Worm (Caenorhabditis elegans) whole organism, L1 larva: Measurements from ENCODE around the gene pqn-71.

ENCODE experiments used
- C04F5.9 ChIP-seq: sonication (generic microtip); optimal IDR thresholded peaks from 2 replicates; lab custom pipeline; 2016; ENCODE audit warnings: missing genetic modification characterization, missing compliant biosample characterization
- C16A3.4 ChIP-seq: fragments of 150-350 bp; optimal IDR thresholded peaks from 2 replicates; lab custom pipeline; 2014; ENCODE audit warnings: missing biosample characterization, missing genetic modification characterization
- C34B4.2 ChIP-seq: sonication (generic microtip); optimal IDR thresholded peaks from 2 replicates; lab custom pipeline; 2017; ENCODE audit warnings: mild to moderate bottlenecking, missing genetic modification characterization, missing compliant biosample characterization
- F16B12.6 ChIP-seq: fragments of 150-350 bp; optimal IDR thresholded peaks from 2 replicates; lab custom pipeline; 2014; ENCODE audit warnings: missing biosample characterization, missing genetic modification characterization
- Y116A8C.19 ChIP-seq: sonication (generic microtip); optimal IDR thresholded peaks from 2 replicates; lab custom pipeline; 2016; ENCODE audit warnings: missing compliant biosample characterization, missing genetic modification characterization, borderline replicate concordance
- aha-1 ChIP-seq: fragments of 150-350 bp; optimal IDR thresholded peaks from 2 replicates; lab custom pipeline; 2014; ENCODE audit warnings: missing biosample characterization, missing genetic modification characterization
- aly-2 ChIP-seq: fragments of 150-350 bp; optimal IDR thresholded peaks from 2 replicates; lab custom pipeline; 2014; ENCODE audit warnings: missing biosample characterization, missing genetic modification characterization
- ceh-63 ChIP-seq: fragments of 200-800 bp; sonication (Bioruptor generic); optimal IDR thresholded peaks from 2 replicates; lab custom pipeline; 2018; ENCODE audit warnings: mild to moderate bottlenecking, missing genetic modification characterization, missing compliant biosample characterization
- ceh-88 ChIP-seq: fragments of 200-800 bp; sonication (Bioruptor generic); IDR thresholded peaks from 2 replicates; pipeline ENCODE4 v1.3.6; 2022; ENCODE audit warnings: missing genetic modification characterization, missing compliant biosample characterization
- ceh-90 ChIP-seq: sonication (generic microtip); optimal IDR thresholded peaks from 2 replicates; lab custom pipeline; 2016; ENCODE audit warnings: missing genetic modification characterization, missing compliant biosample characterization
- ces-1 ChIP-seq: fragments of 150-350 bp; optimal IDR thresholded peaks from 2 replicates; lab custom pipeline; 2014; ENCODE audit warnings: missing biosample characterization, missing genetic modification reagents, missing genetic modification characterization
- efl-1 ChIP-seq, 4 experiments: fragments of 150-350 bp; optimal IDR thresholded peaks in 3 of 4; peaks in 1 of 4; 1 replicate in 1 of 4; 2 replicates in 3 of 4; lab custom pipeline; 2014; ENCODE audit warnings: missing biosample characterization in 2 of 4, missing genetic modification characterization in 2 of 4, missing genetic modification reagents in 2 of 4
- egl-13 ChIP-seq: sonication (generic microtip); optimal IDR thresholded peaks from 2 replicates; lab custom pipeline; 2016; ENCODE audit warnings: missing genotype, missing genetic modification reagents, missing genetic modification characterization, missing compliant biosample characterization
- egl-27 ChIP-seq, 2 experiments: fragments of 150-350 bp in 1 of 2; sonication (generic microtip); optimal IDR thresholded peaks; 3 replicates each; lab custom pipeline; 2017 to 2018; ENCODE audit warnings: missing biosample characterization in 2 of 2, missing genetic modification characterization in 2 of 2, missing genetic modification reagents in 2 of 2
- elt-2 ChIP-seq: sonication (generic microtip); optimal IDR thresholded peaks from 2 replicates; lab custom pipeline; 2016; ENCODE audit warnings: missing genetic modification characterization, mild to moderate bottlenecking, inconsistent platforms, missing compliant biosample characterization, missing genetic modification reagents
- elt-3 ChIP-seq, 6 experiments: fragments of 150-350 bp in 1 of 6; sonication (generic microtip); optimal IDR thresholded peaks; 2 replicates each; lab custom pipeline; 2017 to 2018; ENCODE audit warnings: missing biosample characterization in 6 of 6, missing genetic modification characterization in 6 of 6, inconsistent platforms in 1 of 6
- ets-5 ChIP-seq: fragments of 200-800 bp; sonication (Bioruptor generic); IDR thresholded peaks from 2 replicates; pipeline ENCODE4 v1.3.6; 2022; ENCODE audit warnings: missing genetic modification characterization, missing compliant biosample characterization
- fkh-4 ChIP-seq: sonication (generic microtip); optimal IDR thresholded peaks from 2 replicates; lab custom pipeline; 2016; ENCODE audit warnings: missing compliant biosample characterization, missing genetic modification characterization, borderline replicate concordance
- grh-1 ChIP-seq: fragments of 200-800 bp; sonication (Bioruptor generic); IDR thresholded peaks from 2 replicates; pipeline ENCODE4 v1.3.6; 2022; ENCODE audit warnings: missing genetic modification reagents, missing genetic modification characterization, missing compliant biosample characterization
- hlh-4 ChIP-seq: sonication (generic microtip); optimal IDR thresholded peaks from 2 replicates; lab custom pipeline; 2016; ENCODE audit warnings: mild to moderate bottlenecking, missing genetic modification characterization, missing compliant biosample characterization
- jun-1 ChIP-seq: fragments of 150-350 bp; optimal IDR thresholded peaks from 2 replicates; lab custom pipeline; 2014; ENCODE audit warnings: missing biosample characterization, missing genetic modification reagents, missing genetic modification characterization
- lin-13 ChIP-seq: fragments of 150-350 bp; optimal IDR thresholded peaks from 2 replicates; lab custom pipeline; 2014; ENCODE audit warnings: missing biosample characterization, missing genetic modification reagents, missing genetic modification characterization
- lin-14 ChIP-seq: fragments of 200-800 bp; sonication (Bioruptor generic); optimal IDR thresholded peaks from 2 replicates; lab custom pipeline; 2018; ENCODE audit warnings: mild to moderate bottlenecking, missing genetic modification characterization, moderate library complexity, missing compliant biosample characterization
- lin-15B ChIP-seq: fragments of 150-350 bp; sonication (generic microtip); optimal IDR thresholded peaks from 3 replicates; lab custom pipeline; 2014; ENCODE audit warnings: missing biosample characterization, missing genetic modification characterization
- lin-39 ChIP-seq: fragments of 150-350 bp; optimal IDR thresholded peaks from 2 replicates; lab custom pipeline; 2014; ENCODE audit warnings: missing biosample characterization, missing genetic modification reagents, missing genetic modification characterization
- mdl-1 ChIP-seq, 2 experiments: fragments of 150-350 bp; optimal IDR thresholded peaks; 2 replicates each; lab custom pipeline; 2014 to 2017; ENCODE audit warnings: missing biosample characterization in 2 of 2, missing genetic modification characterization in 2 of 2, inconsistent platforms in 1 of 2
- mef-2 ChIP-seq: fragments of 150-350 bp; optimal IDR thresholded peaks from 2 replicates; lab custom pipeline; 2014; ENCODE audit warnings: missing biosample characterization, missing genetic modification characterization
- nhr-11 ChIP-seq: fragments of 150-350 bp; optimal IDR thresholded peaks from 2 replicates; lab custom pipeline; 2014; ENCODE audit warnings: missing biosample characterization, missing genetic modification characterization
- nhr-12 ChIP-seq: sonication (generic microtip); optimal IDR thresholded peaks from 2 replicates; lab custom pipeline; 2017; ENCODE audit warnings: missing biosample characterization, missing genetic modification characterization
- nhr-19 ChIP-seq: fragments of 200-800 bp; sonication (Bioruptor generic); conservative IDR thresholded peaks from 2 replicates; pipeline ENCODE4 v1.3.6; 2022; ENCODE audit warnings: missing genetic modification characterization, missing compliant biosample characterization
- nhr-20 ChIP-seq: sonication (generic microtip); optimal IDR thresholded peaks from 2 replicates; lab custom pipeline; 2016; ENCODE audit warnings: mild to moderate bottlenecking, missing genetic modification characterization, missing compliant biosample characterization
- nhr-28 ChIP-seq: fragments of 150-350 bp; optimal IDR thresholded peaks from 2 replicates; lab custom pipeline; 2014; ENCODE audit warnings: missing biosample characterization, missing genetic modification characterization
- nhr-47 ChIP-seq: sonication (generic microtip); optimal IDR thresholded peaks from 2 replicates; lab custom pipeline; 2016; ENCODE audit warnings: mild to moderate bottlenecking, missing genetic modification characterization, moderate library complexity, missing compliant biosample characterization
- nhr-76 ChIP-seq: sonication (generic microtip); optimal IDR thresholded peaks from 2 replicates; lab custom pipeline; 2017; ENCODE audit warnings: missing biosample characterization, missing genetic modification characterization
- nhr-77 ChIP-seq: fragments of 150-350 bp; optimal IDR thresholded peaks from 2 replicates; lab custom pipeline; 2014; ENCODE audit warnings: missing biosample characterization, missing genetic modification characterization
- nhr-84 ChIP-seq: sonication (generic microtip); optimal IDR thresholded peaks from 2 replicates; lab custom pipeline; 2017; ENCODE audit warnings: missing biosample characterization, missing genetic modification characterization
- nhr-85 ChIP-seq: sonication (generic microtip); peaks from one replicate; lab custom pipeline; 2016; ENCODE audit warnings: missing genetic modification characterization, inconsistent platforms, missing compliant biosample characterization
- nhr-90 ChIP-seq: sonication (generic microtip); optimal IDR thresholded peaks from 2 replicates; lab custom pipeline; 2016; ENCODE audit warnings: mild to moderate bottlenecking, missing genetic modification characterization, missing compliant biosample characterization; ENCODE audit not compliant: poor library complexity
- pag-3 ChIP-seq: sonication (generic microtip); optimal IDR thresholded peaks from 2 replicates; lab custom pipeline; 2017; ENCODE audit warnings: missing genetic modification characterization, mild to moderate bottlenecking, missing compliant biosample characterization, antibody characterized with exemption, borderline replicate concordance; ENCODE audit not compliant: insufficient read depth
- pqm-1 ChIP-seq: sonication (generic microtip); optimal IDR thresholded peaks from 3 replicates; lab custom pipeline; 2017; ENCODE audit warnings: missing biosample characterization, missing genetic modification characterization
- rnt-1 ChIP-seq: sonication (generic microtip); optimal IDR thresholded peaks from 2 replicates; lab custom pipeline; 2016; ENCODE audit warnings: mild to moderate bottlenecking, missing genetic modification characterization, moderate library complexity, missing compliant biosample characterization
- skn-1 ChIP-seq: fragments of 150-350 bp; optimal IDR thresholded peaks from 2 replicates; lab custom pipeline; 2014; ENCODE audit warnings: missing biosample characterization, missing genetic modification characterization
- snpc-4 ChIP-seq: fragments of 150-350 bp; optimal IDR thresholded peaks from 2 replicates; lab custom pipeline; 2014; ENCODE audit warnings: missing biosample characterization, missing genetic modification characterization
- snu-23 ChIP-seq: sonication (generic microtip); optimal IDR thresholded peaks from 2 replicates; lab custom pipeline; 2016; ENCODE audit warnings: missing genetic modification characterization, missing compliant biosample characterization
- sptf-1 ChIP-seq: fragments of 150-350 bp; optimal IDR thresholded peaks from 2 replicates; lab custom pipeline; 2014; ENCODE audit warnings: missing biosample characterization, missing genetic modification characterization
- swsn-7 ChIP-seq: sonication (generic microtip); optimal IDR thresholded peaks from 2 replicates; lab custom pipeline; 2016; ENCODE audit warnings: missing genetic modification characterization, missing compliant biosample characterization
- tbx-2 ChIP-seq: sonication (generic microtip); optimal IDR thresholded peaks from 2 replicates; lab custom pipeline; 2016; ENCODE audit warnings: missing genetic modification characterization, missing compliant biosample characterization
- tlp-1 ChIP-seq: fragments of 150-350 bp; optimal IDR thresholded peaks from 2 replicates; lab custom pipeline; 2014; ENCODE audit warnings: missing biosample characterization, missing genetic modification characterization
- unc-130 ChIP-seq: fragments of 150-350 bp; optimal IDR thresholded peaks from 2 replicates; lab custom pipeline; 2017; ENCODE audit warnings: missing biosample characterization, missing genetic modification characterization, inconsistent platforms
- unc-98 ChIP-seq: fragments of 200-800 bp; sonication (Bioruptor generic); IDR thresholded peaks from 2 replicates; pipeline ENCODE4 v1.3.6; 2022; ENCODE audit warnings: missing genetic modification characterization, missing compliant biosample characterization
- zag-1 ChIP-seq: fragments of 150-350 bp; optimal IDR thresholded peaks from 2 replicates; lab custom pipeline; 2014; ENCODE audit warnings: missing biosample characterization, missing genetic modification characterization
- ztf-4 ChIP-seq: fragments of 150-350 bp; optimal IDR thresholded peaks from 2 replicates; lab custom pipeline; 2014; ENCODE audit warnings: missing biosample characterization, missing genetic modification characterization

The pqn-71 gene

DNA sequence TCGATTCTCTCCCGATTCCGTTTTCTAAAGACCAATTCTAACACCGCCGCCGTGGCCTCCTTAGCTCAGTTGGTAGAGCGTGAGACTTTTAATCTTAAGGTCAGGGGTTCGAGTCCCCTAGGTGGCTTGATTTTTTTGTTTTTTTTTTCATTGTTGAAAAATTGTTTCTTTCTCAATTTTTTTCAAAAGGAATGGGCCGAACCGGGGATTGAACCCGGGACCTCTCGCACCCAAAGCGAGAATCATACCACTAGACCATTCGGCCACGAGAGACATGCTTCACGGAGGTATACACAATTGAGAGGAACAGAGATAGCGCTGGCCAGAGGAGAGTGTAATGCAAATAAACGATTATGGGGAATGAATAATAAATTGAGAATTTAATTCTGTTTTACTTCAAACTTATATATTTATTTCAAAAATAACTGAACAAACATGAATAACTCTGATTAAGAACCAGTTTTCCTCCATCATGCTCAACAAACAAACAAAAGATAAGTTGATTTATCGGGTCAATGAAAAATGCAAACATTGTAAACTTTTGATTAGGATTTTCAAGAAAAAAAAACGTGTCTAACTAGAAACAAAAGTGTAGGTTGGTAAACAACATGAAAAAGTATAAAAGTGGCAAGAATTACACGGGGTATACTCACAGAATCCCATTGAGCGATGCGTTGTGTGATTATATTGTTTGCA is at the start of gene pqn-71:
pqn-71 (plus strand) TSS at position 646 of the 696 bp plus-strand sequence.
- peak; percentile 42 to 68 for TF ChIP-seq efl-1 (optimal IDR thresholded peaks at IDR 0.05; lab: Kevin White, UChicago)
- peak; percentile 42 to 96 for TF ChIP-seq efl-1 (GFP tag; optimal IDR thresholded peaks at IDR 0.05 in 1 of 2; lab: Kevin White, UChicago)
- TF ChIP-seq nhr-19 (GFP tag; lab: Robert Waterston, UW), result peak; percentile 80
- peak in 2 of 6 experiments; percentile 45 to 72 for TF ChIP-seq elt-3 (tag; optimal IDR thresholded peaks at IDR 0.05; lab: Kevin White, UChicago)
- no peak for TF ChIP-seq mef-2
- TF ChIP-seq sptf-1 (tag; lab: Kevin White, UChicago), result no peak
- peak; percentile 78 for TF ChIP-seq swsn-7
- TF ChIP-seq snpc-4, result peak; percentile 55
- TF ChIP-seq nhr-12 (tag; lab: Kevin White, UChicago), result no peak
- no peak for TF ChIP-seq ces-1 (GFP tag; lab: Kevin White, UChicago)
- no peak for TF ChIP-seq C34B4.2
- peak; percentile 85 for TF ChIP-seq nhr-20
- TF ChIP-seq Y116A8C.19 (tag; lab: Kevin White, UChicago), result no peak
- TF ChIP-seq fkh-4 (tag; lab: Kevin White, UChicago), result no peak
- TF ChIP-seq lin-14 (GFP tag; lab: Kevin White, UChicago), result peak; percentile 77
- no peak for TF ChIP-seq tlp-1 (tag; lab: Kevin White, UChicago)
- no peak for TF ChIP-seq pqm-1 (tag; lab: Kevin White, UChicago)
- no peak for TF ChIP-seq unc-130 (tag; lab: Kevin White, UChicago)
- TF ChIP-seq nhr-77 (tag; lab: Kevin White, UChicago), result peak; percentile 86
- peak; percentile 83 for TF ChIP-seq jun-1 (tag; lab: Kevin White, UChicago)
- 0 out of 2 replicates have a peak, but pooled peaks have one; percentile 25 for TF ChIP-seq unc-98 (GFP tag; lab: Robert Waterston, UW)
- 0 out of 2 replicates have a peak, but pooled peaks have one; percentile 43 for TF ChIP-seq ceh-88 (GFP tag; lab: Robert Waterston, UW)
- peak; percentile 56 for TF ChIP-seq rnt-1
- peak; percentile 94 for TF ChIP-seq nhr-90 (tag; lab: Kevin White, UChicago)
- TF ChIP-seq ets-5, result no peak
- no peak for TF ChIP-seq nhr-76 (tag; lab: Kevin White, UChicago)
- no peak for TF ChIP-seq lin-39 (tag; lab: Kevin White, UChicago)
- peak in 1 of 2 experiments; percentile 51 for TF ChIP-seq mdl-1 (tag; optimal IDR thresholded peaks at IDR 0.05; lab: Kevin White, UChicago)
- TF ChIP-seq zag-1 (tag; lab: Kevin White, UChicago), result no peak
- no peak for TF ChIP-seq nhr-28 (tag; lab: Kevin White, UChicago)
- TF ChIP-seq nhr-11, result no peak
- peak; percentile 49 for TF ChIP-seq skn-1 (tag; lab: Kevin White, UChicago)
- peak; percentile 76 for TF ChIP-seq tbx-2 (tag; lab: Kevin White, UChicago)
- no peak for TF ChIP-seq nhr-84 (tag; lab: Kevin White, UChicago)
- TF ChIP-seq ztf-4 (tag; lab: Kevin White, UChicago), result no peak
- peak; percentile 54 for TF ChIP-seq lin-13 (GFP tag; lab: Kevin White, UChicago)
- TF ChIP-seq grh-1 (GFP tag; lab: Robert Waterston, UW), result peak; percentile 34; the same call in 1 of the 2 replicates
- TF ChIP-seq nhr-47 (tag; lab: Kevin White, UChicago), result peak; percentile 91
- peak; percentile 90 for TF ChIP-seq snu-23 (GFP tag; lab: Kevin White, UChicago)
- no peak for TF ChIP-seq hlh-4 (tag; lab: Kevin White, UChicago)
- no peak for TF ChIP-seq F16B12.6 (tag; lab: Kevin White, UChicago)
- TF ChIP-seq C16A3.4 (tag; lab: Kevin White, UChicago), result peak; percentile 72
- TF ChIP-seq egl-13, result peak; percentile 72
- TF ChIP-seq lin-15B, result no peak
- TF ChIP-seq aly-2 (tag; lab: Kevin White, UChicago), result peak; percentile 39
- peak; percentile 25 for TF ChIP-seq ceh-90
- peak; percentile 86 for TF ChIP-seq nhr-85 (tag; lab: Kevin White, UChicago)
- TF ChIP-seq pag-3 (tag; lab: Kevin White, UChicago), result no peak
- no peak for TF ChIP-seq egl-27 (tag; optimal IDR thresholded peaks at IDR 0.05; lab: Kevin White, UChicago)
- TF ChIP-seq C04F5.9 (tag; lab: Kevin White, UChicago), result peak; percentile 37
- TF ChIP-seq elt-2 (tag; lab: Kevin White, UChicago), result peak; percentile 83
- TF ChIP-seq ceh-63, result no peak
- no peak for TF ChIP-seq aha-1
